Fruit fly (Drosophila melanogaster) whole organism, embryonic: ENCODE results near the gene nudE.
A peak's percentile ranks its signal among the peaks of the same experiment; 100 is the strongest.

ENCODE experiments used
- Asciz ChIP-seq: fragments of 200-800 bp; sonication (Bioruptor generic); optimal IDR thresholded peaks from 2 replicates; lab custom pipeline; 2017; ENCODE audit warnings: missing biosample characterization, mild to moderate bottlenecking, missing genetic modification characterization, missing genetic modification reagents
- CG11085 ChIP-seq: fragments of 200-800 bp; sonication (Bioruptor generic); IDR thresholded peaks from 2 replicates; pipeline ENCODE4 v1.3.6; 2022; ENCODE audit warnings: missing biosample characterization, missing genetic modification characterization
- CG11093 ChIP-seq: fragments of 200-800 bp; sonication (Bioruptor generic); IDR thresholded peaks from 3 replicates; pipeline ENCODE4 v1.3.6; 2022; ENCODE audit warnings: missing biosample characterization, missing genetic modification characterization
- CG11504 ChIP-seq: fragments of 200-800 bp; sonication (Bioruptor generic); optimal IDR thresholded peaks from 3 replicates; lab custom pipeline; 2019; ENCODE audit warnings: missing biosample characterization, mild to moderate bottlenecking, missing genetic modification characterization, moderate library complexity
- CG11696 ChIP-seq: fragments of 200-800 bp; sonication (Bioruptor generic); IDR thresholded peaks from 2 replicates; pipeline ENCODE4 v1.3.6; 2022; ENCODE audit warnings: missing biosample characterization, missing genetic modification characterization
- CG13424 ChIP-seq: fragments of 200-800 bp; sonication (Bioruptor generic); optimal IDR thresholded peaks from 2 replicates; lab custom pipeline; 2019; ENCODE audit warnings: missing biosample characterization, mild to moderate bottlenecking, missing genetic modification characterization, moderate library complexity
- CG13775 ChIP-seq: fragments of 200-800 bp; sonication (Bioruptor generic); optimal IDR thresholded peaks from 3 replicates; lab custom pipeline; 2017; ENCODE audit warnings: missing biosample characterization, mild to moderate bottlenecking, missing genetic modification characterization
- CG14441 ChIP-seq: fragments of 200-800 bp; sonication (Bioruptor generic); IDR thresholded peaks from 2 replicates; pipeline ENCODE4 v1.3.6; 2022; ENCODE audit warnings: missing biosample characterization, missing genetic modification characterization
- CG14860 ChIP-seq: fragments of 200-800 bp; sonication (Bioruptor generic); IDR thresholded peaks from 3 replicates; pipeline ENCODE4 v1.3.6; 2022; ENCODE audit warnings: missing biosample characterization, missing genetic modification characterization; ENCODE audit not compliant: partially characterized antibody
- CG16815 ChIP-seq: fragments of 200-800 bp; sonication (Bioruptor generic); optimal IDR thresholded peaks from 3 replicates; lab custom pipeline; 2017; ENCODE audit warnings: missing biosample characterization, mild to moderate bottlenecking, missing genetic modification characterization
- CG18764 ChIP-seq: fragments of 200-800 bp; sonication (Bioruptor generic); optimal IDR thresholded peaks from 3 replicates; lab custom pipeline; 2016; ENCODE audit warnings: missing biosample characterization, missing genetic modification characterization
- CG2116 ChIP-seq: fragments of 200-800 bp; sonication (Bioruptor generic); optimal IDR thresholded peaks from 3 replicates; lab custom pipeline; 2018; ENCODE audit warnings: missing biosample characterization, mild to moderate bottlenecking, missing genetic modification characterization
- CG2129 ChIP-seq: fragments of 200-800 bp; sonication (Bioruptor generic); IDR thresholded peaks from 2 replicates; pipeline ENCODE4 v1.3.6; 2022; ENCODE audit warnings: missing biosample characterization, missing genetic modification characterization; ENCODE audit not compliant: partially characterized antibody
- CG2199 ChIP-seq: fragments of 200-800 bp; sonication (Bioruptor generic); IDR thresholded peaks from 3 replicates; pipeline ENCODE4 v1.3.6; 2022; ENCODE audit warnings: missing biosample characterization, missing genetic modification characterization
- CG2875 ChIP-seq: fragments of 200-800 bp; sonication (Bioruptor generic); optimal IDR thresholded peaks from 2 replicates; lab custom pipeline; 2017; ENCODE audit warnings: missing biosample characterization, mild to moderate bottlenecking, missing genetic modification characterization, missing genetic modification reagents
- CG4282 ChIP-seq: fragments of 200-800 bp; sonication (Bioruptor generic); optimal IDR thresholded peaks from 2 replicates; lab custom pipeline; 2016; ENCODE audit warnings: missing biosample characterization, missing genetic modification characterization
- CG6765 ChIP-seq: fragments of 200-800 bp; sonication (Bioruptor generic); optimal IDR thresholded peaks from 3 replicates; lab custom pipeline; 2017; ENCODE audit warnings: missing biosample characterization, mild to moderate bottlenecking, missing genetic modification characterization
- CG7963 ChIP-seq: fragments of 200-800 bp; sonication (Bioruptor generic); IDR thresholded peaks from 3 replicates; pipeline ENCODE4 v1.3.6; 2022; ENCODE audit warnings: missing biosample characterization, missing genetic modification characterization; ENCODE audit not compliant: partially characterized antibody
- CG8089 ChIP-seq: fragments of 200-800 bp; sonication (Bioruptor generic); optimal IDR thresholded peaks from 3 replicates; lab custom pipeline; 2016; ENCODE audit warnings: missing biosample characterization, missing genetic modification characterization
- CTCF ChIP-seq: fragments of 200-800 bp; sonication (Bioruptor generic); optimal IDR thresholded peaks from 2 replicates; lab custom pipeline; 2017; ENCODE audit warnings: missing biosample characterization, mild to moderate bottlenecking, missing genetic modification characterization, moderate library complexity
- D ChIP-seq, 2 experiments: fragments of 200-800 bp in 1 of 2; fragments of >200 bp in 1 of 2; sonication (Bioruptor generic) in 1 of 2; optimal IDR thresholded peaks; 2 replicates in 1 of 2; 3 replicates in 1 of 2; lab custom pipeline; 2017; ENCODE audit warnings: mild to moderate bottlenecking in 1 of 2, missing biosample characterization in 1 of 2, missing genetic modification characterization in 1 of 2, missing genetic modification reagents in 1 of 2
- D19B ChIP-seq: fragments of 200-800 bp; sonication (Bioruptor generic); optimal IDR thresholded peaks from 2 replicates; lab custom pipeline; 2017; ENCODE audit warnings: missing biosample characterization, mild to moderate bottlenecking, missing genetic modification characterization
- Dfd ChIP-seq, 2 experiments: fragments of >200 bp; optimal IDR thresholded peaks; 2 replicates each; lab custom pipeline; 2017; ENCODE audit warnings: missing biosample characterization in 2 of 2, missing genetic modification characterization in 2 of 2
- HmgZ ChIP-seq: fragments of 200-800 bp; sonication (Bioruptor generic); optimal IDR thresholded peaks from 2 replicates; lab custom pipeline; 2018; ENCODE audit warnings: missing biosample characterization, mild to moderate bottlenecking, missing genetic modification characterization
- Kr ChIP-seq: fragments of 200-800 bp; sonication (Bioruptor generic); optimal IDR thresholded peaks from 2 replicates; lab custom pipeline; 2017; ENCODE audit warnings: missing biosample characterization, mild to moderate bottlenecking, missing genetic modification characterization
- Lim3 ChIP-seq: fragments of 200-800 bp; sonication (Bioruptor generic); IDR thresholded peaks from 2 replicates; pipeline ENCODE4 v1.3.6; 2022; ENCODE audit warnings: missing biosample characterization, missing genetic modification characterization
- Med ChIP-seq: fragments of 200-800 bp; sonication (Bioruptor generic); peaks from one replicate; lab custom pipeline; 2016; ENCODE audit warnings: missing biosample characterization, missing genetic modification characterization, mild to moderate bottlenecking, inconsistent platforms, moderate library complexity
- NC2β ChIP-seq: fragments of 200-800 bp; sonication (Bioruptor generic); optimal IDR thresholded peaks from 2 replicates; lab custom pipeline; 2016; ENCODE audit warnings: missing biosample characterization, missing genetic modification characterization
- PHDP ChIP-seq: fragments of 200-800 bp; sonication (Bioruptor generic); optimal IDR thresholded peaks from 3 replicates; lab custom pipeline; 2018; ENCODE audit warnings: missing biosample characterization, mild to moderate bottlenecking, missing genetic modification characterization, moderate library complexity
- Ptx1 ChIP-seq: fragments of 200-800 bp; sonication (Bioruptor generic); IDR thresholded peaks from 2 replicates; pipeline ENCODE4 v1.3.6; 2022; ENCODE audit warnings: missing biosample characterization, missing genetic modification characterization
- Scr ChIP-seq: fragments of 200-800 bp; sonication (Bioruptor generic); IDR thresholded peaks from 2 replicates; pipeline ENCODE4 v1.3.6; 2022; ENCODE audit warnings: missing biosample characterization, missing genetic modification characterization; ENCODE audit not compliant: partially characterized antibody
- Side ChIP-seq: fragments of 200-800 bp; sonication (Bioruptor generic); optimal IDR thresholded peaks from 2 replicates; lab custom pipeline; 2016; ENCODE audit warnings: missing biosample characterization, missing genetic modification characterization
- Spps ChIP-seq: fragments of 200-800 bp; sonication (Bioruptor generic); optimal IDR thresholded peaks from 2 replicates; lab custom pipeline; 2018; ENCODE audit warnings: missing biosample characterization, mild to moderate bottlenecking, missing genetic modification characterization
- Usf ChIP-seq: fragments of 200-800 bp; sonication (Bioruptor generic); optimal IDR thresholded peaks from 2 replicates; lab custom pipeline; 2017; ENCODE audit warnings: missing genotype, missing biosample characterization, missing genetic modification characterization
- ab ChIP-seq: fragments of 200-800 bp; sonication (Bioruptor generic); optimal IDR thresholded peaks from 2 replicates; lab custom pipeline; 2016; ENCODE audit warnings: missing biosample characterization, missing genetic modification characterization
- bcd ChIP-seq: fragments of 200-800 bp; sonication (Bioruptor generic); optimal IDR thresholded peaks from 2 replicates; lab custom pipeline; 2017; ENCODE audit warnings: missing biosample characterization, mild to moderate bottlenecking, missing genetic modification characterization
- disco-r ChIP-seq: fragments of 200-800 bp; sonication (Bioruptor generic); optimal IDR thresholded peaks from 2 replicates; lab custom pipeline; 2016; ENCODE audit warnings: missing biosample characterization, missing genetic modification characterization
- eyg ChIP-seq: fragments of 200-800 bp; sonication (Bioruptor generic); optimal IDR thresholded peaks from 3 replicates; lab custom pipeline; 2016; ENCODE audit warnings: missing biosample characterization, missing genetic modification characterization
- gro ChIP-seq: fragments of 200-800 bp; sonication (Bioruptor generic); optimal IDR thresholded peaks from 2 replicates; lab custom pipeline; 2016; ENCODE audit warnings: missing biosample characterization, missing genetic modification characterization
- hb ChIP-seq: fragments of 200-800 bp; sonication (Bioruptor generic); IDR thresholded peaks from 3 replicates; pipeline ENCODE4 v1.3.6; 2022; ENCODE audit warnings: missing biosample characterization, missing genetic modification characterization; ENCODE audit not compliant: partially characterized antibody
- kah ChIP-seq: fragments of 200-800 bp; sonication (Bioruptor generic); optimal IDR thresholded peaks from 2 replicates; lab custom pipeline; 2018; ENCODE audit warnings: missing biosample characterization, mild to moderate bottlenecking, missing genetic modification characterization
- lab ChIP-seq: fragments of 200-800 bp; sonication (Bioruptor generic); optimal IDR thresholded peaks from 3 replicates; lab custom pipeline; 2017; ENCODE audit warnings: missing biosample characterization, missing genetic modification characterization, mild to moderate bottlenecking, moderate library complexity, missing genetic modification reagents
- lilli ChIP-seq: fragments of 200-800 bp; sonication (Bioruptor generic); optimal IDR thresholded peaks from 3 replicates; lab custom pipeline; 2016; ENCODE audit warnings: missing biosample characterization, missing genetic modification characterization
- lola ChIP-seq, 3 experiments: fragments of >200 bp in 2 of 3; fragments of 200-800 bp in 1 of 3; sonication (Bioruptor generic) in 1 of 3; optimal IDR thresholded peaks; 2 replicates each; lab custom pipeline; 2017 to 2019; ENCODE audit warnings: missing biosample characterization in 3 of 3, missing genetic modification characterization in 3 of 3, mild to moderate bottlenecking in 1 of 3, moderate library complexity in 1 of 3
- nmo ChIP-seq: fragments of 200-800 bp; sonication (Bioruptor generic); optimal IDR thresholded peaks from 2 replicates; lab custom pipeline; 2018; ENCODE audit warnings: missing biosample characterization, mild to moderate bottlenecking, missing genetic modification characterization, moderate library complexity
- oc ChIP-seq: fragments of 200-800 bp; sonication (Bioruptor generic); optimal IDR thresholded peaks from 2 replicates; lab custom pipeline; 2018; ENCODE audit warnings: missing biosample characterization, mild to moderate bottlenecking, missing genetic modification characterization, moderate library complexity
- otp ChIP-seq: fragments of 200-800 bp; sonication (Bioruptor generic); IDR thresholded peaks from 3 replicates; pipeline ENCODE4, ENCODE4 v1.3.6; 2022; ENCODE audit warnings: missing biosample characterization, missing genetic modification characterization
- run ChIP-seq: fragments of 200-800 bp; sonication (Bioruptor generic); optimal IDR thresholded peaks from 3 replicates; lab custom pipeline; 2018; ENCODE audit warnings: missing biosample characterization, mild to moderate bottlenecking, missing genetic modification characterization
- sc ChIP-seq, 3 experiments: fragments of >200 bp in 2 of 3; fragments of 200-800 bp in 1 of 3; sonication (Bioruptor generic) in 1 of 3; optimal IDR thresholded peaks; 2 replicates in 2 of 3; 3 replicates in 1 of 3; lab custom pipeline; 2017; ENCODE audit warnings: mild to moderate bottlenecking in 1 of 3, missing biosample characterization in 1 of 3, missing genetic modification characterization in 1 of 3, missing genetic modification reagents in 1 of 3
- shn ChIP-seq: fragments of 200-800 bp; sonication (Bioruptor generic); optimal IDR thresholded peaks from 3 replicates; lab custom pipeline; 2016; ENCODE audit warnings: missing biosample characterization, missing genetic modification characterization

nudE gene

dm6 chr3L:9859624-9860023 lies 39.4 kb upstream of the nudE start, which contains the start of gene CG10809 (continued):
- TF ChIP-seq lab (GFP tag; lab: Kevin White, UChicago) = no peak
- no peak for TF ChIP-seq D (optimal IDR thresholded peaks at IDR 0.05; lab: Kevin White, UChicago)
- no peak for TF ChIP-seq D (GFP tag; optimal IDR thresholded peaks at IDR 0.05; lab: Kevin White, UChicago)
- TF ChIP-seq PHDP (tag; lab: Kevin White, UChicago) = peak; percentile 25
- no peak for TF ChIP-seq CTCF (GFP tag; lab: Kevin White, UChicago)
- TF ChIP-seq NC2β (GFP tag; lab: Kevin White, UChicago) = peak; percentile 37
- TF ChIP-seq Ptx1 (GFP tag; lab: Robert Waterston, UW) = peak; percentile 11; the same call in 1 of the 2 replicates
- TF ChIP-seq gro (GFP tag; lab: Kevin White, UChicago) = peak; percentile 38
- TF ChIP-seq CG11696 = no peak
- no peak for TF ChIP-seq Dfd (GFP tag; optimal IDR thresholded peaks at IDR 0.05; lab: Kevin White, UChicago)
- TF ChIP-seq CG4282 (GFP tag; lab: Kevin White, UChicago) = no peak
- peak in 1 of 3 experiments; percentile 36 for TF ChIP-seq lola (GFP tag; optimal IDR thresholded peaks at IDR 0.05; lab: Kevin White, UChicago)
- TF ChIP-seq Asciz (GFP tag; lab: Kevin White, UChicago) = no peak
- TF ChIP-seq Lim3 = no peak
- peak; percentile 16 for TF ChIP-seq CG13424 (tag; lab: Kevin White, UChicago)
- no peak for TF ChIP-seq CG11093 (GFP tag; lab: Robert Waterston, UW)
- peak; percentile 88 for TF ChIP-seq Med
- 0 out of 3 replicates have a peak, but pooled peaks have one; percentile 33 for TF ChIP-seq CG2199 (GFP tag; lab: Robert Waterston, UW)
- TF ChIP-seq hb = peak; percentile 81
- no peak for TF ChIP-seq disco-r (GFP tag; lab: Kevin White, UChicago)
- TF ChIP-seq nmo (GFP tag; lab: Kevin White, UChicago) = peak; percentile 75
- TF ChIP-seq kah (GFP tag; lab: Kevin White, UChicago) = no peak
- TF ChIP-seq CG16815 = no peak
- peak; percentile 34 for TF ChIP-seq bcd (GFP tag; lab: Kevin White, UChicago)
- no peak for TF ChIP-seq CG6765
- TF ChIP-seq Side (GFP tag; lab: Kevin White, UChicago) = no peak
- no peak for TF ChIP-seq run (tag; lab: Kevin White, UChicago)
- TF ChIP-seq eyg (GFP tag; lab: Kevin White, UChicago) = no peak
- TF ChIP-seq Kr (GFP tag; lab: Kevin White, UChicago) = no peak
- TF ChIP-seq CG11085 (GFP tag; lab: Robert Waterston, UW) = no peak
- TF ChIP-seq CG14441 (GFP tag; lab: Robert Waterston, UW) = no peak
- no peak for TF ChIP-seq otp (GFP tag; lab: Robert Waterston, UW)
- no peak for TF ChIP-seq D19B
- peak; percentile 45 for TF ChIP-seq lilli (GFP tag; lab: Kevin White, UChicago)
- no peak for TF ChIP-seq CG2875 (GFP tag; lab: Kevin White, UChicago)
- peak; percentile 94 for TF ChIP-seq Scr (GFP tag; lab: Robert Waterston, UW)
- no peak for TF ChIP-seq shn (GFP tag; lab: Kevin White, UChicago)
- no peak for TF ChIP-seq sc (optimal IDR thresholded peaks at IDR 0.05; lab: Kevin White, UChicago)
- TF ChIP-seq sc (GFP tag; optimal IDR thresholded peaks at IDR 0.05; lab: Kevin White, UChicago) = no peak
- peak; percentile 83 for TF ChIP-seq CG2129
- no peak for TF ChIP-seq Spps (tag; lab: Kevin White, UChicago)
- TF ChIP-seq ab = no peak
- peak; percentile 22 for TF ChIP-seq CG18764
- TF ChIP-seq CG13775 (GFP tag; lab: Kevin White, UChicago) = peak; percentile 19
- TF ChIP-seq HmgZ = peak; percentile 40
- TF ChIP-seq CG11504 = no peak
- no peak for TF ChIP-seq Usf
- peak; percentile 85 for TF ChIP-seq CG2116 (GFP tag; lab: Kevin White, UChicago)
- peak; percentile 88 for TF ChIP-seq CG14860
- peak; percentile 89 for TF ChIP-seq CG7963 (GFP tag; lab: Robert Waterston, UW)
- no peak for TF ChIP-seq CG8089 (GFP tag; lab: Kevin White, UChicago)
- no peak for TF ChIP-seq oc (tag; lab: Kevin White, UChicago)
